Fruit fly (Drosophila melanogaster): ENCODE measurements around the gene Naa15-16.

Naa15-16 gene

dm6 chrX:19479869-19480326 is at the start of gene Naa15-16, which contains the start of gene mRpS14 (continued):
- peak; percentile 39; the same call in 1 of the 2 replicates for TF ChIP-seq inv (GFP tag; IDR thresholded peaks at IDR 0.05; ENCODE audit: partially characterized antibody)
- TF ChIP-seq vnd (GFP tag; IDR thresholded peaks at IDR 0.05; ENCODE audit: partially characterized antibody): peak; percentile 50; the same call in 2 of the 3 replicates
- peak; percentile 61; the same call in 1 of the 2 replicates for TF ChIP-seq nerfin-2 (GFP tag; IDR thresholded peaks at IDR 0.05; ENCODE audit: partially characterized antibody)
- TF ChIP-seq CG11398 (GFP tag; optimal IDR thresholded peaks at IDR 0.05): no peak
- TF ChIP-seq E2f2 (GFP tag; IDR thresholded peaks at IDR 0.05): peak; percentile 86
- no peak for TF ChIP-seq Hr39 (optimal IDR thresholded peaks at IDR 0.05)
- peak in 1 of 2 experiments; percentile 99 for TF ChIP-seq Pdp1 (GFP tag; optimal IDR thresholded peaks at IDR 0.05)
- no peak for TF ChIP-seq lola (GFP tag; optimal IDR thresholded peaks at IDR 0.05)
- TF ChIP-seq CG17385 (GFP tag; optimal IDR thresholded peaks at IDR 0.05): peak; percentile 87
- no peak for TF ChIP-seq lab (GFP tag; optimal IDR thresholded peaks at IDR 0.05)
- no peak for TF ChIP-seq chn (GFP tag; optimal IDR thresholded peaks at IDR 0.05)
- no peak for TF ChIP-seq Nf-YB (GFP tag; optimal IDR thresholded peaks at IDR 0.05)
- TF ChIP-seq CG13287 (GFP tag; IDR thresholded peaks at IDR 0.05; ENCODE audit: partially characterized antibody): peak; percentile 51; the same call in 1 of the 2 replicates
- TF ChIP-seq da (GFP tag; optimal IDR thresholded peaks at IDR 0.05): no peak
- TF ChIP-seq Myb (GFP tag; optimal IDR thresholded peaks at IDR 0.05): peak; percentile 28
- TF ChIP-seq yki (optimal IDR thresholded peaks at IDR 0.05): peak; percentile 78
- peak; percentile 1 for TF ChIP-seq jumu (GFP tag; optimal IDR thresholded peaks at IDR 0.05)
- peak; percentile 32 for TF ChIP-seq HmgZ (tag; optimal IDR thresholded peaks at IDR 0.05)
- TF ChIP-seq Dll (GFP tag; IDR thresholded peaks at IDR 0.05; ENCODE audit: partially characterized antibody): 0 out of 4 replicates have a peak, but pooled peaks have one; percentile 40
- peak; percentile 29; the same call in 1 of the 2 replicates for TF ChIP-seq hbn (GFP tag; IDR thresholded peaks at IDR 0.05; ENCODE audit: partially characterized antibody)
- TF ChIP-seq dm (GFP tag; optimal IDR thresholded peaks at IDR 0.05): peak; percentile 50
- peak; percentile 59 for TF ChIP-seq Scr (GFP tag; IDR thresholded peaks at IDR 0.05; ENCODE audit: partially characterized antibody)
- peak; percentile 91 for TF ChIP-seq Sin3A (optimal IDR thresholded peaks at IDR 0.05)
- peak; percentile 47; the same call in 1 of the 2 replicates for TF ChIP-seq unc-4 (GFP tag; IDR thresholded peaks at IDR 0.05; ENCODE audit: partially characterized antibody)
- TF ChIP-seq chinmo (GFP tag; IDR thresholded peaks at IDR 0.05; ENCODE audit: partially characterized antibody): 0 out of 4 replicates have a peak, but pooled peaks have one; percentile 69
- peak; percentile 19 for TF ChIP-seq Fer1 (GFP tag; optimal IDR thresholded peaks at IDR 0.05)
- TF ChIP-seq dysf (GFP tag; IDR thresholded peaks at IDR 0.05): no peak
- no peak for TF ChIP-seq crol (GFP tag; IDR thresholded peaks at IDR 0.05)
- no peak for TF ChIP-seq CG6175 (GFP tag; IDR thresholded peaks at IDR 0.05)
- TF ChIP-seq Optix (GFP tag; IDR thresholded peaks at IDR 0.05): no peak
- TF ChIP-seq CG9797 (GFP tag; optimal IDR thresholded peaks at IDR 0.05): peak; percentile 28
- peak; percentile 41 for TF ChIP-seq Med (GFP tag)
- TF ChIP-seq mirr (GFP tag; optimal IDR thresholded peaks at IDR 0.05): peak; percentile 2
- TF ChIP-seq MESR4 (GFP tag; optimal IDR thresholded peaks at IDR 0.05): peak; percentile 34
- no peak for TF ChIP-seq CG31365 (tag; optimal IDR thresholded peaks at IDR 0.05)
- peak; percentile 74; the same call in 2 of the 3 replicates for TF ChIP-seq hb (GFP tag; IDR thresholded peaks at IDR 0.05; ENCODE audit: partially characterized antibody)
- peak; percentile 60 for TF ChIP-seq YL-1 (GFP tag; optimal IDR thresholded peaks at IDR 0.05)
- peak; percentile 79 for TF ChIP-seq CG17186 (GFP tag; optimal IDR thresholded peaks at IDR 0.05)
- no peak for TF ChIP-seq D19A (tag; optimal IDR thresholded peaks at IDR 0.05)
- no peak for TF ChIP-seq chif (GFP tag; optimal IDR thresholded peaks at IDR 0.05)
- no peak for TF ChIP-seq Six4 (GFP tag; optimal IDR thresholded peaks at IDR 0.05)
- TF ChIP-seq Sry-δ (GFP tag; optimal IDR thresholded peaks at IDR 0.05): peak; percentile 68
- peak; percentile 47; the same call in 2 of the 3 replicates for TF ChIP-seq CG16813 (GFP tag; IDR thresholded peaks at IDR 0.05; ENCODE audit: partially characterized antibody)
- peak; percentile 51 for TF ChIP-seq Deaf1 (tag; optimal IDR thresholded peaks at IDR 0.05)
- TF ChIP-seq pzg (GFP tag; optimal IDR thresholded peaks at IDR 0.05): peak; percentile 84
- TF ChIP-seq CG34224 (GFP tag; IDR thresholded peaks at IDR 0.05; ENCODE audit: partially characterized antibody): peak; percentile 70
- TF ChIP-seq gfzf (GFP tag; optimal IDR thresholded peaks at IDR 0.05): peak; percentile 14
- no peak for TF ChIP-seq CG14965 (GFP tag; optimal IDR thresholded peaks at IDR 0.05; ENCODE audit: borderline replicate concordance)
- TF ChIP-seq CG15514 (GFP tag; optimal IDR thresholded peaks at IDR 0.05): peak; percentile 70

Data from whole organism, embryonic.